Worm (Caenorhabditis elegans): Measurements from ENCODE around the gene col-13.

col-13 gene

DNA sequence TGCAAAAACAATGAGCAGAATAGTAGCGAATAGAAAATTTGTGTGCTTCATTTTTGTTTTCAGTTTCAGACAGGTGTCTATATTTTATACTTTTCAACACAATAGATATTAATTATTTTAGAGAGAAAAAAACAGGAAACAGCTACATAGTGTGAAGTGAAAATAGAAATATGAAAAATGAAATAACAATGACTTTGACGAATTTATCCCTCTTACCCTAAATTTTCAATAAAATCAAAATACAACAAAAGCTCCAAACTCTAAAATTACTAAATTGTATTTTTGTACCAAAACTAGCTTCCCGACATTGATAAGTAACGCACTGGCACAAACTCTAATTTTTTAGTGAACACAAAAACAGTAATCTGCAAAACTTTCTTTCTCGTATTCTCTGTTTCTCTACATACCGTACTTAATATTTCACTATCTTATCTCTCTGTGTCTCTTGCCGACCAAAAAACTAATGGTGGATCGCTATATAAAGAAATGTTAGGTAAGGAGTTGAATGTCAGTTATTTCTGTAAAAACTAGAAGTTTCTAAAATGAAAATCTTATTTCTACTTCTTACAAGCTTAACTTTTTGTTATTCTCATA, 26.4 kb downstream of the col-13 start, which contains the start of the genes col-151 and ugt-1:
col-151 (minus strand) TSS at position 51 of the 594 bp plus-strand sequence.
ugt-1 (plus strand) TSS at position 491 of the 594 bp plus-strand sequence.
- TF ChIP-seq Y55F3AM.14 (GFP tag; optimal IDR thresholded peaks at IDR 0.05), result no peak
- TF ChIP-seq fos-1 (tag; optimal IDR thresholded peaks at IDR 0.05), result peak; percentile 25
- TF ChIP-seq blmp-1 (tag; optimal IDR thresholded peaks at IDR 0.05; ENCODE audit: insufficient read depth), result no peak
- no peak for TF ChIP-seq peb-1 (tag; optimal IDR thresholded peaks at IDR 0.05)
- no peak for TF ChIP-seq unc-39 (tag; optimal IDR thresholded peaks at IDR 0.05)
- no peak for TF ChIP-seq skn-1 (tag; optimal IDR thresholded peaks at IDR 0.05)
- TF ChIP-seq ceh-16 (tag; optimal IDR thresholded peaks at IDR 0.05), result no peak

ce11 chrV:10393708-10394107, 28.0 kb downstream of the col-13 start:
- peak; percentile 74 for TF ChIP-seq Y55F3AM.14 (GFP tag; optimal IDR thresholded peaks at IDR 0.05)
- no peak for TF ChIP-seq lsy-2 (tag; optimal IDR thresholded peaks at IDR 0.05)
- TF ChIP-seq dmd-4 (tag; optimal IDR thresholded peaks at IDR 0.05), result no peak

ce11 chrV:10388318-10388717, 33.4 kb downstream of the col-13 start, which contains the start of gene AC3.5:
AC3.5 (plus strand) TSS chrV:10388527.
- peak; percentile 8 for TF ChIP-seq fos-1 (tag; optimal IDR thresholded peaks at IDR 0.05)
- TF ChIP-seq sma-9 (GFP tag; optimal IDR thresholded peaks at IDR 0.05), result no peak
- TF ChIP-seq sma-9 (tag; optimal IDR thresholded peaks at IDR 0.05), result no peak
- peak; percentile 13 for TF ChIP-seq nhr-21 (tag; optimal IDR thresholded peaks at IDR 0.05)
- TF ChIP-seq ceh-82 (tag; optimal IDR thresholded peaks at IDR 0.05), result no peak

- no peak for TF ChIP-seq snpc-4 (tag; optimal IDR thresholded peaks at IDR 0.05)
- no peak for TF ChIP-seq alr-1 (tag; optimal IDR thresholded peaks at IDR 0.05)
- no peak for TF ChIP-seq blmp-1 (tag; optimal IDR thresholded peaks at IDR 0.05; ENCODE audit: insufficient read depth)
- TF ChIP-seq ztf-11 (tag; optimal IDR thresholded peaks at IDR 0.05), result no peak
Observed at ce11 chrV:10387412-10387811, 34.3 kb downstream of the col-13 start.

ce11 chrV:10383950-10384349, 37.8 kb downstream of the col-13 start, which contains the start of gene spe-10:
spe-10 (plus strand) TSS chrV:10384250.
- TF ChIP-seq mbf-1 (tag; optimal IDR thresholded peaks at IDR 0.05) (no peak), sma-9 (GFP tag; optimal IDR thresholded peaks at IDR 0.05) (no peak), sma-9 (tag; optimal IDR thresholded peaks at IDR 0.05) (no peak), gmeb-1 (tag; optimal IDR thresholded peaks at IDR 0.05) (no peak), skn-1 (tag; optimal IDR thresholded peaks at IDR 0.05) (no peak)

DNA sequence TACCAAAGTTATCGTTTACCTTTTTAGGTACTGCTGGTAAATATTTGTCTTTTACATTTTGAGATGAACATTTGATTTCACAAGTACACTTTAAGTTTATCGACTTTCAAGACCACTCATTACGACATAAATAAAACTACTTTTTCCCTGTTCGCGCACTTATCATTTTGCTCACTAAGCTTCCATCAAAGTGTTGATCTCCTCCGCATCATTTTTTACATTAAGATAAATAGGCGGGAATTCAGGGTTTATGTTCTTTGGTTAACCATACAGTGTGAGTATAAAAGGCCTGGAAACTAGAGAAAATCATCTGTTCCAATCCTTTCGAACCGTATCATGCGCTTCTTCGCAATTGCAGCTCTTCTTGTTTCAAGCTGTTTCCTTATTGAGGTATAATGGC, 39.6 kb downstream of the col-13 start, which contains the start of gene pqn-2:
pqn-2 (plus strand) TSS at position 301 of the 400 bp plus-strand sequence.
- TF ChIP-seq nhr-21 (tag; optimal IDR thresholded peaks at IDR 0.05) (no peak), sma-9 (GFP tag; optimal IDR thresholded peaks at IDR 0.05) (no peak), sma-9 (tag; optimal IDR thresholded peaks at IDR 0.05) (no peak), lin-11 (tag; optimal IDR thresholded peaks at IDR 0.05) (no peak), skn-1 (tag; optimal IDR thresholded peaks at IDR 0.05) (no peak), ama-1 (optimal IDR thresholded peaks at IDR 0.05) (no peak), alr-1 (tag; optimal IDR thresholded peaks at IDR 0.05) (no peak), R02D3.7 (tag; optimal IDR thresholded peaks at IDR 0.05) (no peak), nhr-129 (tag; optimal IDR thresholded peaks at IDR 0.05) (no peak), mab-5 (tag; optimal IDR thresholded peaks at IDR 0.05) (no peak), nhr-12 (tag; optimal IDR thresholded peaks at IDR 0.05) (no peak), peb-1 (tag; optimal IDR thresholded peaks at IDR 0.05) (no peak), elt-1 (tag; optimal IDR thresholded peaks at IDR 0.05) (no peak), zag-1 (tag; optimal IDR thresholded peaks at IDR 0.05) (no peak), sma-3 (GFP tag; optimal IDR thresholded peaks at IDR 0.05) (no peak)

- TF ChIP-seq Y55F3AM.14 (GFP tag; optimal IDR thresholded peaks at IDR 0.05) (no peak), sem-4 (tag; optimal IDR thresholded peaks at IDR 0.05) (no peak), fos-1 (tag; optimal IDR thresholded peaks at IDR 0.05) (no peak)
Observed at ce11 chrV:10381726-10382125, 40.0 kb downstream of the col-13 start, which contains the start of gene abu-1. abu-1 (minus strand) TSS chrV:10381826.
